Worm (Caenorhabditis elegans) whole organism, mixed stage, embryonic: ENCODE measurements around the gene lgx-1.

Experiments used
- M03D4.4 ChIP-seq: sonication (generic microtip); optimal IDR thresholded peaks from 2 replicates; lab custom pipeline; 2017; ENCODE audit warnings: mild to moderate bottlenecking, missing genetic modification characterization, missing compliant biosample characterization
- bed-3 ChIP-seq: fragments of 200-800 bp; sonication (Bioruptor generic); optimal IDR thresholded peaks from 3 replicates; lab custom pipeline; 2018; ENCODE audit warnings: mild to moderate bottlenecking, missing genetic modification characterization, moderate library complexity, missing compliant biosample characterization
- blmp-1 ChIP-seq: fragments of 150-350 bp; optimal IDR thresholded peaks from 2 replicates; lab custom pipeline; 2014; ENCODE audit warnings: missing biosample characterization, missing genetic modification characterization
- ceh-39 ChIP-seq: fragments of 150-350 bp; optimal IDR thresholded peaks from 2 replicates; lab custom pipeline; 2014; ENCODE audit warnings: missing biosample characterization, missing genetic modification characterization
- ceh-43 ChIP-seq: fragments of 200-800 bp; sonication (Bioruptor generic); optimal IDR thresholded peaks from 2 replicates; lab custom pipeline; 2018; ENCODE audit warnings: mild to moderate bottlenecking, missing genetic modification characterization, moderate library complexity, missing compliant biosample characterization
- ceh-83 ChIP-seq: fragments of 200-800 bp; sonication (Bioruptor generic); optimal IDR thresholded peaks from 2 replicates; lab custom pipeline; 2018; ENCODE audit warnings: mild to moderate bottlenecking, missing genetic modification characterization, missing compliant biosample characterization
- ces-1 ChIP-seq: fragments of 150-350 bp; optimal IDR thresholded peaks from 2 replicates; lab custom pipeline; 2014; ENCODE audit warnings: missing biosample characterization, missing genetic modification reagents, missing genetic modification characterization
- cnd-1 ChIP-seq: fragments of 200-800 bp; sonication (Bioruptor generic); optimal IDR thresholded peaks from 2 replicates; lab custom pipeline; 2018; ENCODE audit warnings: mild to moderate bottlenecking, missing genetic modification characterization, missing compliant biosample characterization
- elt-1 ChIP-seq: sonication (generic microtip); optimal IDR thresholded peaks from 2 replicates; lab custom pipeline; 2017; ENCODE audit warnings: missing genetic modification characterization, mild to moderate bottlenecking, missing compliant biosample characterization, antibody characterized with exemption, moderate library complexity, borderline replicate concordance; ENCODE audit not compliant: insufficient read depth
- elt-3 ChIP-seq: fragments of 150-350 bp; optimal IDR thresholded peaks from 2 replicates; lab custom pipeline; 2014; ENCODE audit warnings: missing biosample characterization, missing genetic modification characterization
- flh-1 ChIP-seq: fragments of 200-800 bp; sonication (Bioruptor generic); optimal IDR thresholded peaks from 2 replicates; lab custom pipeline; 2018; ENCODE audit warnings: mild to moderate bottlenecking, missing genetic modification characterization, moderate library complexity, missing compliant biosample characterization
- ham-2 ChIP-seq: fragments of 200-800 bp; sonication (Bioruptor generic); optimal IDR thresholded peaks from 2 replicates; lab custom pipeline; 2018; ENCODE audit warnings: mild to moderate bottlenecking, missing genetic modification characterization, missing compliant biosample characterization
- hlh-1 ChIP-seq: fragments of 150-350 bp; optimal IDR thresholded peaks from 2 replicates; lab custom pipeline; 2014; ENCODE audit warnings: missing biosample characterization, missing genetic modification reagents, missing genetic modification characterization
- lin-13 ChIP-seq: fragments of 150-350 bp; optimal IDR thresholded peaks from 2 replicates; lab custom pipeline; 2014; ENCODE audit warnings: missing biosample characterization, missing genetic modification characterization
- lin-32 ChIP-seq: fragments of 200-800 bp; sonication (Bioruptor generic); optimal IDR thresholded peaks from 2 replicates; lab custom pipeline; 2018; ENCODE audit warnings: mild to moderate bottlenecking, missing genetic modification characterization, missing compliant biosample characterization
- lsy-2 ChIP-seq: fragments of 150-350 bp; optimal IDR thresholded peaks from 2 replicates; lab custom pipeline; 2014; ENCODE audit warnings: missing biosample characterization, missing genetic modification characterization
- mep-1 ChIP-seq: fragments of 150-350 bp; optimal IDR thresholded peaks from 2 replicates; lab custom pipeline; 2017; ENCODE audit warnings: missing biosample characterization, missing genetic modification reagents, missing genetic modification characterization, inconsistent platforms
- mls-2 ChIP-seq: sonication (generic microtip); optimal IDR thresholded peaks from 2 replicates; lab custom pipeline; 2016; ENCODE audit warnings: mild to moderate bottlenecking, missing genetic modification characterization, moderate library complexity, missing compliant biosample characterization
- nhr-12 ChIP-seq: fragments of 150-350 bp; optimal IDR thresholded peaks from 2 replicates; lab custom pipeline; 2014; ENCODE audit warnings: missing biosample characterization, missing genetic modification characterization
- nhr-2 ChIP-seq: fragments of 150-350 bp; optimal IDR thresholded peaks from 2 replicates; lab custom pipeline; 2014; ENCODE audit warnings: missing biosample characterization, missing genetic modification characterization
- nhr-237 ChIP-seq: fragments of 150-350 bp; optimal IDR thresholded peaks from 2 replicates; lab custom pipeline; 2014; ENCODE audit warnings: missing biosample characterization, missing genetic modification characterization
- nhr-28 ChIP-seq: fragments of 150-350 bp; optimal IDR thresholded peaks from 2 replicates; lab custom pipeline; 2014; ENCODE audit warnings: missing biosample characterization, missing genetic modification characterization
- nhr-76 ChIP-seq: sonication (generic microtip); optimal IDR thresholded peaks from 2 replicates; lab custom pipeline; 2017; ENCODE audit warnings: missing biosample characterization, missing genetic modification characterization
- pha-4 ChIP-seq: fragments of 150-350 bp; optimal IDR thresholded peaks from 2 replicates; lab custom pipeline; 2018; ENCODE audit warnings: missing biosample characterization, missing genetic modification reagents, missing genetic modification characterization
- snpc-4 ChIP-seq: fragments of 150-350 bp; optimal IDR thresholded peaks from 2 replicates; lab custom pipeline; 2014; ENCODE audit warnings: missing biosample characterization, missing genetic modification characterization
- sptf-1 ChIP-seq: sonication (generic microtip); optimal IDR thresholded peaks from 2 replicates; lab custom pipeline; 2017; ENCODE audit warnings: mild to moderate bottlenecking, missing genetic modification characterization, moderate library complexity, missing compliant biosample characterization
- tbx-8 ChIP-seq: fragments of 200-800 bp; sonication (Bioruptor generic); optimal IDR thresholded peaks from 2 replicates; lab custom pipeline; 2018; ENCODE audit warnings: mild to moderate bottlenecking, missing genetic modification characterization, moderate library complexity, missing compliant biosample characterization
- unc-120 ChIP-seq: sonication (generic microtip); optimal IDR thresholded peaks from 2 replicates; lab custom pipeline; 2017; ENCODE audit warnings: missing genetic modification characterization, missing compliant biosample characterization; ENCODE audit not compliant: poor library complexity, severe bottlenecking
- zip-8 ChIP-seq: fragments of 150-350 bp; optimal IDR thresholded peaks from 2 replicates; lab custom pipeline; 2014; ENCODE audit warnings: missing biosample characterization, missing genetic modification characterization
- ztf-11 ChIP-seq: fragments of 150-350 bp; optimal IDR thresholded peaks from 2 replicates; lab custom pipeline; 2014; ENCODE audit warnings: missing biosample characterization, missing genetic modification characterization

The lgx-1 gene

ce11 chrX:5489538-5489937 is 48.8 kb downstream of the lgx-1 start, which contains the start of gene F55D1.1:
Gene F55D1.1 (plus strand): TSS chrX:5489838.
- TF ChIP-seq tbx-8 (GFP tag; lab: Kevin White, UChicago): no peak
- no peak for TF ChIP-seq mls-2 (tag; lab: Kevin White, UChicago)
- TF ChIP-seq ceh-83 (GFP tag; lab: Kevin White, UChicago): no peak
- TF ChIP-seq hlh-1 (tag; lab: Kevin White, UChicago): no peak
- TF ChIP-seq elt-3 (tag; lab: Kevin White, UChicago): no peak
- TF ChIP-seq sptf-1: no peak
- TF ChIP-seq cnd-1 (tag; lab: Kevin White, UChicago): no peak
- no peak for TF ChIP-seq ztf-11 (tag; lab: Kevin White, UChicago)
- no peak for TF ChIP-seq blmp-1
- no peak for TF ChIP-seq snpc-4 (tag; lab: Kevin White, UChicago)
- no peak for TF ChIP-seq nhr-76 (tag; lab: Kevin White, UChicago)
- TF ChIP-seq nhr-2 (tag; lab: Kevin White, UChicago): no peak
- no peak for TF ChIP-seq zip-8
- no peak for TF ChIP-seq lin-13 (tag; lab: Kevin White, UChicago)
- TF ChIP-seq nhr-12 (tag; lab: Kevin White, UChicago): no peak
- TF ChIP-seq, all 35 proteins: peak for 0

ce11 chrX:5488867-5489266 is 49.4 kb downstream of the lgx-1 start:
- TF ChIP-seq blmp-1: peak; percentile 60
- TF ChIP-seq lin-32: no peak
- TF ChIP-seq elt-1: peak; percentile 31

- TF ChIP-seq bed-3 (GFP tag; lab: Kevin White, UChicago): no peak
- no peak for TF ChIP-seq unc-120
- TF ChIP-seq ces-1: peak; percentile 21
Observed at ce11 chrX:5485931-5486537, 52.3 kb downstream of the lgx-1 start, which contains the start of gene C25F6.1. Gene C25F6.1 (plus strand): TSS chrX:5486487.

ce11 chrX:5485284-5485927 is 52.9 kb downstream of the lgx-1 start:
- TF ChIP-seq ceh-83 (GFP tag; lab: Kevin White, UChicago) (peak; percentile 54), nhr-76 (tag; lab: Kevin White, UChicago) (no peak)

- peak; percentile 29 for TF ChIP-seq pha-4 (tag; lab: Kevin White, UChicago)
- peak; percentile 3 for TF ChIP-seq ztf-11 (tag; lab: Kevin White, UChicago)
- peak; percentile 7 for TF ChIP-seq nhr-237 (tag; lab: Kevin White, UChicago)
- no peak for TF ChIP-seq ceh-43 (GFP tag; lab: Kevin White, UChicago)
- TF ChIP-seq ham-2 (GFP tag; lab: Kevin White, UChicago): peak; percentile 1
- TF ChIP-seq ceh-39 (tag; lab: Kevin White, UChicago): no peak
- TF ChIP-seq nhr-2 (tag; lab: Kevin White, UChicago): peak; percentile 7
- TF ChIP-seq tbx-8 (GFP tag; lab: Kevin White, UChicago): no peak
- no peak for TF ChIP-seq lin-32
- no peak for TF ChIP-seq ces-1
- TF ChIP-seq mls-2 (tag; lab: Kevin White, UChicago): peak; percentile 33
- no peak for TF ChIP-seq lsy-2
- TF ChIP-seq mep-1 (tag; lab: Kevin White, UChicago): peak; percentile 11
- TF ChIP-seq M03D4.4 (tag; lab: Kevin White, UChicago): no peak
- TF ChIP-seq blmp-1: peak; percentile 72
Observed at ce11 chrX:5479876-5480580, 58.3 kb downstream of the lgx-1 start.

ce11 chrX:5479300-5479811 is 59.0 kb downstream of the lgx-1 start, which contains the start of gene dlg-1:
Gene dlg-1 (plus strand): TSS chrX:5479700.
- TF ChIP-seq pha-4 (tag; lab: Kevin White, UChicago) (peak; percentile 9), ham-2 (GFP tag; lab: Kevin White, UChicago) (no peak), flh-1 (GFP tag; lab: Kevin White, UChicago) (no peak), nhr-28 (no peak), ztf-11 (tag; lab: Kevin White, UChicago) (no peak), lin-13 (tag; lab: Kevin White, UChicago) (no peak)
- TF ChIP-seq, all 35 proteins: peak for 1
